Fruit fly (Drosophila melanogaster): ENCODE measurements around the gene Sfmbt.

The Sfmbt gene

dm6 chr2L:13145035-13145683 is 31.4 kb downstream of the Sfmbt start (continued):
- TF ChIP-seq Bgb (GFP tag; IDR thresholded peaks at IDR 0.05; ENCODE audit: partially characterized antibody) (no peak), cg (GFP tag; optimal IDR thresholded peaks at IDR 0.05) (no peak), kah (GFP tag; optimal IDR thresholded peaks at IDR 0.05) (no peak), CG34224 (GFP tag; IDR thresholded peaks at IDR 0.05; ENCODE audit: partially characterized antibody) (no peak), CG3065 (GFP tag; optimal IDR thresholded peaks at IDR 0.05) (no peak), CG14860 (GFP tag; IDR thresholded peaks at IDR 0.05; ENCODE audit: partially characterized antibody) (no peak), CG6765 (GFP tag; optimal IDR thresholded peaks at IDR 0.05) (peak; percentile 74), CG2889 (GFP tag; IDR thresholded peaks at IDR 0.05) (0 out of 3 replicates have a peak, but pooled peaks have one; percentile 37), CG12071 (GFP tag; optimal IDR thresholded peaks at IDR 0.05) (peak; percentile 69), Atf6 (GFP tag; IDR thresholded peaks at IDR 0.05) (peak; percentile 85), CHES-1-like (GFP tag; optimal IDR thresholded peaks at IDR 0.05) (peak; percentile 60), NC2α (GFP tag; optimal IDR thresholded peaks at IDR 0.05) (no peak), CG4820 (GFP tag; optimal IDR thresholded peaks at IDR 0.05) (peak; percentile 58), CG4730 (GFP tag; IDR thresholded peaks at IDR 0.05) (peak; percentile 76), gfzf (GFP tag; optimal IDR thresholded peaks at IDR 0.05) (no peak), NK7.1 (GFP tag; optimal IDR thresholded peaks at IDR 0.05) (peak; percentile 28), D19A (tag; optimal IDR thresholded peaks at IDR 0.05) (peak; percentile 82), Blimp-1 (GFP tag; optimal IDR thresholded peaks at IDR 0.05) (peak; percentile 62), CG11560 (tag; IDR thresholded peaks at IDR 0.05) (0 out of 3 replicates have a peak, but pooled peaks have one; percentile 56), CG10366 (GFP tag; IDR thresholded peaks at IDR 0.05) (peak; percentile 69), CG16815 (GFP tag; optimal IDR thresholded peaks at IDR 0.05) (peak; percentile 29), ftz-f1 (GFP tag; optimal IDR thresholded peaks at IDR 0.05) (peak; percentile 24), CG9727 (GFP tag; optimal IDR thresholded peaks at IDR 0.05) (peak; percentile 73), kay (GFP tag; optimal IDR thresholded peaks at IDR 0.05) (peak; percentile 46), Deaf1 (tag; optimal IDR thresholded peaks at IDR 0.05) (peak; percentile 47), chinmo (GFP tag; IDR thresholded peaks at IDR 0.05; ENCODE audit: partially characterized antibody) (peak; percentile 84; the same call in 2 of the 4 replicates), Dip3 (GFP tag; optimal IDR thresholded peaks at IDR 0.05) (peak; percentile 60), emc (GFP tag; optimal IDR thresholded peaks at IDR 0.05) (peak; percentile 31), Taf1 (GFP tag; IDR thresholded peaks at IDR 0.05) (0 out of 2 replicates have a peak, but pooled peaks have one; percentile 39), ac (GFP tag; optimal IDR thresholded peaks at IDR 0.05) (no peak), Mrtf (GFP tag; IDR thresholded peaks at IDR 0.05) (peak; percentile 80; the same call in 2 of the 3 replicates), CG11504 (tag; optimal IDR thresholded peaks at IDR 0.05) (peak; percentile 88), Asciz (GFP tag; optimal IDR thresholded peaks at IDR 0.05) (peak; percentile 58), CG14441 (GFP tag; IDR thresholded peaks at IDR 0.05) (peak; percentile 83), Fer3 (tag; optimal IDR thresholded peaks at IDR 0.05) (peak; percentile 87), CG13624 (GFP tag; optimal IDR thresholded peaks at IDR 0.05) (peak; percentile 90), Max (GFP tag; optimal IDR thresholded peaks at IDR 0.05) (peak; percentile 64), CG18764 (GFP tag; optimal IDR thresholded peaks at IDR 0.05) (peak; percentile 64), hb (GFP tag; IDR thresholded peaks at IDR 0.05; ENCODE audit: partially characterized antibody) (no peak), CG13894 (tag; optimal IDR thresholded peaks at IDR 0.05) (peak; percentile 71), Sin3A (optimal IDR thresholded peaks at IDR 0.05) (no peak), CG2199 (GFP tag; IDR thresholded peaks at IDR 0.05) (no peak), CG2678 (tag; optimal IDR thresholded peaks at IDR 0.05) (peak; percentile 92), CG1647 (GFP tag; optimal IDR thresholded peaks at IDR 0.05) (peak; percentile 45), Kr (GFP tag; optimal IDR thresholded peaks at IDR 0.05) (no peak), CG4328 (GFP tag; optimal IDR thresholded peaks at IDR 0.05) (no peak), Mad (GFP tag; optimal IDR thresholded peaks at IDR 0.05) (no peak), Fer1 (GFP tag; optimal IDR thresholded peaks at IDR 0.05) (peak; percentile 87), maf-S (GFP tag; optimal IDR thresholded peaks at IDR 0.05) (peak; percentile 78), odd (GFP tag; optimal IDR thresholded peaks at IDR 0.05) (peak; percentile 64)
